Fruit fly (Drosophila melanogaster) whole organism, embryonic: ENCODE data around the gene ND-30.

ENCODE experiments used
- Atf3 ChIP-seq: fragments of 200-800 bp; sonication (Bioruptor generic); optimal IDR thresholded peaks from 3 replicates; lab custom pipeline; 2016; ENCODE audit warnings: missing biosample characterization, missing genetic modification characterization
- Awh ChIP-seq: fragments of 200-800 bp; sonication (Bioruptor generic); IDR thresholded peaks from 2 replicates; pipeline ENCODE4, ENCODE4 v1.3.6; 2022; ENCODE audit warnings: missing biosample characterization, missing genetic modification characterization
- CG1024 ChIP-seq: fragments of 200-800 bp; sonication (Bioruptor generic); IDR thresholded peaks from 2 replicates; pipeline ENCODE4 v1.3.6; 2022; ENCODE audit warnings: missing biosample characterization, missing genetic modification characterization
- CG10274 ChIP-seq: fragments of 200-800 bp; sonication (Bioruptor generic); optimal IDR thresholded peaks from 3 replicates; lab custom pipeline; 2017; ENCODE audit warnings: missing biosample characterization, mild to moderate bottlenecking, missing genetic modification characterization
- CG10321 ChIP-seq: fragments of 200-800 bp; sonication (Bioruptor generic); IDR thresholded peaks from 2 replicates; pipeline ENCODE4 v1.3.6; 2022; ENCODE audit warnings: missing biosample characterization, missing genetic modification characterization
- CG12155 ChIP-seq: fragments of 200-800 bp; sonication (Bioruptor generic); optimal IDR thresholded peaks from 3 replicates; lab custom pipeline; 2016; ENCODE audit warnings: missing biosample characterization, missing genetic modification characterization
- CG13894 ChIP-seq: fragments of 200-800 bp; sonication (Bioruptor generic); optimal IDR thresholded peaks from 3 replicates; lab custom pipeline; 2018; ENCODE audit warnings: missing biosample characterization, mild to moderate bottlenecking, missing genetic modification characterization, moderate library complexity
- CG14667 ChIP-seq: fragments of 200-800 bp; sonication (Bioruptor generic); IDR thresholded peaks from 2 replicates; pipeline ENCODE4 v1.3.6; 2022; ENCODE audit warnings: missing biosample characterization, missing genetic modification characterization
- CG15073 ChIP-seq: fragments of 200-800 bp; sonication (Bioruptor generic); optimal IDR thresholded peaks from 2 replicates; lab custom pipeline; 2016; ENCODE audit warnings: missing biosample characterization, missing genetic modification characterization
- CG17829 ChIP-seq: fragments of 200-800 bp; optimal IDR thresholded peaks from 2 replicates; lab custom pipeline; 2019; ENCODE audit warnings: missing biosample characterization, mild to moderate bottlenecking, missing genetic modification characterization, moderate library complexity
- CG2889 ChIP-seq: fragments of 200-800 bp; sonication (Bioruptor generic); IDR thresholded peaks from 3 replicates; pipeline ENCODE4 v1.3.6; 2022; ENCODE audit warnings: missing biosample characterization, missing genetic modification characterization
- CG3163 ChIP-seq: fragments of 200-800 bp; sonication (Bioruptor generic); optimal IDR thresholded peaks from 3 replicates; lab custom pipeline; 2016; ENCODE audit warnings: missing biosample characterization, missing genetic modification characterization
- CG32767 ChIP-seq: fragments of 200-800 bp; sonication (Bioruptor generic); IDR thresholded peaks from 2 replicates; pipeline ENCODE4 v1.3.6; 2022; ENCODE audit warnings: missing biosample characterization, missing genetic modification characterization
- CG3407 ChIP-seq: fragments of 200-800 bp; sonication (Bioruptor generic); optimal IDR thresholded peaks from 2 replicates; lab custom pipeline; 2018; ENCODE audit warnings: missing biosample characterization, mild to moderate bottlenecking, missing genetic modification characterization
- CG3847 ChIP-seq: fragments of 200-800 bp; sonication (Bioruptor generic); IDR thresholded peaks from 2 replicates; pipeline ENCODE4 v1.3.6; 2022; ENCODE audit warnings: missing biosample characterization, missing genetic modification characterization
- CG42726 ChIP-seq: fragments of 200-800 bp; sonication (Bioruptor generic); IDR thresholded peaks from 2 replicates; pipeline ENCODE4 v1.3.6; 2022; ENCODE audit warnings: missing biosample characterization, missing genetic modification characterization; ENCODE audit not compliant: partially characterized antibody
- CG4730 ChIP-seq: fragments of 200-800 bp; sonication (Bioruptor generic); IDR thresholded peaks from 2 replicates; pipeline ENCODE4 v1.3.6; 2022; ENCODE audit warnings: missing biosample characterization, missing genetic modification characterization
- CG6654 ChIP-seq: fragments of 200-800 bp; sonication (Bioruptor generic); optimal IDR thresholded peaks from 2 replicates; lab custom pipeline; 2017; ENCODE audit warnings: missing biosample characterization, mild to moderate bottlenecking, missing genetic modification characterization
- CG6854 ChIP-seq: fragments of 200-800 bp; sonication (Bioruptor generic); optimal IDR thresholded peaks from 3 replicates; lab custom pipeline; 2017; ENCODE audit warnings: missing biosample characterization, mild to moderate bottlenecking, missing genetic modification characterization
- CG8478 ChIP-seq: fragments of >200 bp; optimal IDR thresholded peaks from 2 replicates; lab custom pipeline; 2018
- CG9797 ChIP-seq: fragments of 200-800 bp; sonication (Bioruptor generic); optimal IDR thresholded peaks from 3 replicates; lab custom pipeline; 2018; ENCODE audit warnings: missing biosample characterization, mild to moderate bottlenecking, missing genetic modification characterization
- D19A ChIP-seq: fragments of 200-800 bp; optimal IDR thresholded peaks from 3 replicates; lab custom pipeline; 2019; ENCODE audit warnings: missing biosample characterization, mild to moderate bottlenecking, missing genetic modification characterization, moderate library complexity
- Dbx ChIP-seq: fragments of 200-800 bp; sonication (Bioruptor generic); IDR thresholded peaks from 3 replicates; pipeline ENCODE4 v1.3.6; 2022; ENCODE audit warnings: missing biosample characterization, missing genetic modification characterization
- ERR ChIP-seq: fragments of 200-800 bp; sonication (Bioruptor generic); optimal IDR thresholded peaks from 2 replicates; lab custom pipeline; 2016; ENCODE audit warnings: missing biosample characterization, missing genetic modification characterization
- HLH4C ChIP-seq: fragments of 200-800 bp; sonication (Bioruptor generic); IDR thresholded peaks from 3 replicates; pipeline ENCODE4 v1.3.6; 2022; ENCODE audit warnings: missing biosample characterization, missing genetic modification characterization; ENCODE audit not compliant: partially characterized antibody
- Hey ChIP-seq: fragments of 200-800 bp; sonication (Bioruptor generic); optimal IDR thresholded peaks from 3 replicates; lab custom pipeline; 2018; ENCODE audit warnings: missing biosample characterization, mild to moderate bottlenecking, missing genetic modification characterization
- MESR4 ChIP-seq: fragments of 200-800 bp; sonication (Bioruptor generic); optimal IDR thresholded peaks from 2 replicates; lab custom pipeline; 2018; ENCODE audit warnings: missing biosample characterization, mild to moderate bottlenecking, missing genetic modification characterization, moderate library complexity
- Ptx1 ChIP-seq: fragments of 200-800 bp; sonication (Bioruptor generic); IDR thresholded peaks from 2 replicates; pipeline ENCODE4 v1.3.6; 2022; ENCODE audit warnings: missing biosample characterization, missing genetic modification characterization
- Rfx ChIP-seq: fragments of 200-800 bp; sonication (Bioruptor generic); IDR thresholded peaks from 2 replicates; pipeline ENCODE4 v1.3.6; 2022; ENCODE audit warnings: missing biosample characterization, missing genetic modification characterization
- Spps ChIP-seq: fragments of 200-800 bp; sonication (Bioruptor generic); optimal IDR thresholded peaks from 2 replicates; lab custom pipeline; 2018; ENCODE audit warnings: missing biosample characterization, mild to moderate bottlenecking, missing genetic modification characterization
- Usf ChIP-seq: fragments of 200-800 bp; sonication (Bioruptor generic); optimal IDR thresholded peaks from 2 replicates; lab custom pipeline; 2017; ENCODE audit warnings: missing genotype, missing biosample characterization, missing genetic modification characterization
- YL-1 ChIP-seq: fragments of 200-800 bp; sonication (Bioruptor generic); optimal IDR thresholded peaks from 3 replicates; lab custom pipeline; 2017; ENCODE audit warnings: missing biosample characterization, mild to moderate bottlenecking, missing genetic modification characterization
- ash1 ChIP-seq: fragments of 200-800 bp; sonication (Bioruptor generic); optimal IDR thresholded peaks from 2 replicates; lab custom pipeline; 2018; ENCODE audit warnings: missing biosample characterization, mild to moderate bottlenecking, missing genetic modification characterization
- br ChIP-seq: fragments of >200 bp; optimal IDR thresholded peaks from 2 replicates; lab custom pipeline; 2017
- chif ChIP-seq, 2 experiments: fragments of 200-800 bp; sonication (Bioruptor generic); optimal IDR thresholded peaks; 3 replicates each; lab custom pipeline; 2016; ENCODE audit warnings: missing biosample characterization in 2 of 2, missing genetic modification characterization in 2 of 2
- chn ChIP-seq: fragments of 200-800 bp; sonication (Bioruptor generic); optimal IDR thresholded peaks from 2 replicates; lab custom pipeline; 2016; ENCODE audit warnings: missing biosample characterization, missing genetic modification characterization
- danr ChIP-seq: fragments of 200-800 bp; sonication (Bioruptor generic); IDR thresholded peaks from 2 replicates; pipeline ENCODE4 v1.3.6; 2022; ENCODE audit warnings: missing biosample characterization, missing genetic modification characterization
- disco-r ChIP-seq: fragments of 200-800 bp; sonication (Bioruptor generic); optimal IDR thresholded peaks from 2 replicates; lab custom pipeline; 2016; ENCODE audit warnings: missing biosample characterization, missing genetic modification characterization
- dmrt11E ChIP-seq: fragments of 200-800 bp; sonication (Bioruptor generic); optimal IDR thresholded peaks from 3 replicates; lab custom pipeline; 2018; ENCODE audit warnings: missing biosample characterization, mild to moderate bottlenecking, missing genetic modification characterization, moderate library complexity
- dysf ChIP-seq: fragments of 200-800 bp; sonication (Bioruptor generic); IDR thresholded peaks from 3 replicates; pipeline ENCODE4 v1.3.6; 2022; ENCODE audit warnings: missing biosample characterization, missing genetic modification characterization
- eyg ChIP-seq: fragments of 200-800 bp; sonication (Bioruptor generic); optimal IDR thresholded peaks from 3 replicates; lab custom pipeline; 2016; ENCODE audit warnings: missing biosample characterization, missing genetic modification characterization
- fu2 ChIP-seq: fragments of 200-800 bp; sonication (Bioruptor generic); optimal IDR thresholded peaks from 2 replicates; lab custom pipeline; 2016; ENCODE audit warnings: missing biosample characterization, missing genetic modification characterization
- grn ChIP-seq: fragments of 200-800 bp; sonication (Bioruptor generic); optimal IDR thresholded peaks from 3 replicates; lab custom pipeline; 2017; ENCODE audit warnings: missing biosample characterization, missing genetic modification characterization
- nom ChIP-seq: fragments of 200-800 bp; sonication (Bioruptor generic); optimal IDR thresholded peaks from 2 replicates; lab custom pipeline; 2017; ENCODE audit warnings: missing biosample characterization, missing genetic modification characterization, mild to moderate bottlenecking, moderate library complexity, missing genetic modification reagents
- onecut ChIP-seq: fragments of 200-800 bp; sonication (Bioruptor generic); IDR thresholded peaks from 2 replicates; pipeline ENCODE4 v1.3.6; 2022; ENCODE audit warnings: missing biosample characterization, missing genetic modification characterization
- ranshi ChIP-seq: fragments of 200-800 bp; sonication (Bioruptor generic); IDR thresholded peaks from 2 replicates; pipeline ENCODE4 v1.3.6; 2022; ENCODE audit warnings: missing biosample characterization, missing genetic modification characterization
- scrt ChIP-seq: fragments of 200-800 bp; sonication (Bioruptor generic); optimal IDR thresholded peaks from 2 replicates; lab custom pipeline; 2018; ENCODE audit warnings: missing biosample characterization, mild to moderate bottlenecking, missing genetic modification characterization, moderate library complexity
- sens ChIP-seq: fragments of 200-800 bp; sonication (Bioruptor generic); peaks from one replicate; lab custom pipeline; 2016; ENCODE audit warnings: missing biosample characterization, missing genetic modification characterization
- sug ChIP-seq: fragments of 200-800 bp; optimal IDR thresholded peaks from 2 replicates; lab custom pipeline; 2019; ENCODE audit warnings: missing biosample characterization, mild to moderate bottlenecking, missing genetic modification characterization, moderate library complexity
- tna ChIP-seq: fragments of 200-800 bp; sonication (Bioruptor generic); IDR thresholded peaks from 2 replicates; pipeline ENCODE4 v1.3.6; 2022; ENCODE audit warnings: missing biosample characterization, missing genetic modification characterization; ENCODE audit not compliant: partially characterized antibody
- unc-4 ChIP-seq: fragments of 200-800 bp; sonication (Bioruptor generic); IDR thresholded peaks from 2 replicates; pipeline ENCODE4 v1.3.6; 2022; ENCODE audit warnings: missing biosample characterization, missing genetic modification characterization; ENCODE audit not compliant: partially characterized antibody
- wor ChIP-seq: fragments of 200-800 bp; sonication (Bioruptor generic); IDR thresholded peaks from 2 replicates; pipeline ENCODE4 v1.3.6; 2022; ENCODE audit warnings: missing biosample characterization, missing genetic modification characterization
- z ChIP-seq: fragments of 200-800 bp; sonication (Bioruptor generic); IDR thresholded peaks from 3 replicates; pipeline ENCODE4 v1.3.6; 2022; ENCODE audit warnings: missing biosample characterization, missing genetic modification characterization

Gene ND-30

dm6 chr3L:3179474-3179873, 20.1 kb upstream of the ND-30 start (continued):
- TF ChIP-seq Usf (peak; percentile 45), CG14667 (GFP tag; lab: Robert Waterston, UW) (peak; percentile 75), Rfx (GFP tag; lab: Robert Waterston, UW) (peak; percentile 94), dmrt11E (tag; lab: Kevin White, UChicago) (peak; percentile 85), ERR (GFP tag; lab: Kevin White, UChicago) (peak; percentile 62), CG13894 (tag; lab: Kevin White, UChicago) (peak; percentile 61), D19A (tag; lab: Kevin White, UChicago) (no peak), z (no peak), Dbx (GFP tag; lab: Robert Waterston, UW) (peak; percentile 84), onecut (GFP tag; lab: Robert Waterston, UW) (peak; percentile 80), CG2889 (GFP tag; lab: Robert Waterston, UW) (peak; percentile 48; the same call in 1 of the 3 replicates), chn (GFP tag; lab: Kevin White, UChicago) (peak; percentile 79), CG4730 (GFP tag; lab: Robert Waterston, UW) (peak; percentile 82), Awh (GFP tag; lab: Robert Waterston, UW) (peak; percentile 86), wor (GFP tag; lab: Robert Waterston, UW) (peak; percentile 58), ash1 (GFP tag; lab: Kevin White, UChicago) (no peak), CG6654 (GFP tag; lab: Kevin White, UChicago) (peak; percentile 64), Hey (no peak), grn (GFP tag; lab: Kevin White, UChicago) (no peak), tna (no peak), nom (GFP tag; lab: Kevin White, UChicago) (peak; percentile 86), CG10321 (GFP tag; lab: Robert Waterston, UW) (no peak), CG6854 (GFP tag; lab: Kevin White, UChicago) (peak; percentile 82), CG15073 (GFP tag; lab: Kevin White, UChicago) (peak; percentile 40), CG3847 (GFP tag; lab: Robert Waterston, UW) (peak; percentile 70), CG12155 (peak; percentile 76), ranshi (GFP tag; lab: Robert Waterston, UW) (peak; percentile 91), CG17829 (tag; lab: Kevin White, UChicago) (peak; percentile 89), YL-1 (GFP tag; lab: Kevin White, UChicago) (peak; percentile 42), Atf3 (peak; percentile 31), sug (no peak), CG32767 (GFP tag; lab: Robert Waterston, UW) (peak; percentile 63), br (lab: Kevin White, UChicago) (no peak), scrt (GFP tag; lab: Kevin White, UChicago) (no peak), dysf (GFP tag; lab: Robert Waterston, UW) (peak; percentile 93), danr (GFP tag; lab: Robert Waterston, UW) (peak; percentile 75), CG3163 (GFP tag; lab: Kevin White, UChicago) (no peak), unc-4 (GFP tag; lab: Robert Waterston, UW) (no peak), HLH4C (no peak), CG1024 (peak; percentile 56; the same call in 1 of the 2 replicates), Spps (tag; lab: Kevin White, UChicago) (peak; percentile 86), CG10274 (GFP tag; lab: Kevin White, UChicago) (peak; percentile 60), Ptx1 (GFP tag; lab: Robert Waterston, UW) (peak; percentile 91), disco-r (GFP tag; lab: Kevin White, UChicago) (peak; percentile 79), fu2 (GFP tag; lab: Kevin White, UChicago) (peak; percentile 43), chif (GFP tag; optimal IDR thresholded peaks at IDR 0.05; lab: Kevin White, UChicago) (peak; percentile 69 to 87), CG8478 (no peak), MESR4 (GFP tag; lab: Kevin White, UChicago) (no peak), sens (GFP tag; lab: Kevin White, UChicago) (peak; percentile 97), CG3407 (peak; percentile 66), CG42726 (GFP tag; lab: Robert Waterston, UW) (no peak), CG9797 (GFP tag; lab: Kevin White, UChicago) (no peak), eyg (peak; percentile 78)
